Worm (Caenorhabditis elegans) whole organism, mixed stage, embryonic: Measurements from ENCODE around the gene mpst-1.

Experiments used
- cnd-1 ChIP-seq: fragments of 200-800 bp; sonication (Bioruptor generic); optimal IDR thresholded peaks from 2 replicates; lab custom pipeline; 2018; ENCODE audit warnings: mild to moderate bottlenecking, missing genetic modification characterization, missing compliant biosample characterization
- lin-13 ChIP-seq: fragments of 150-350 bp; optimal IDR thresholded peaks from 2 replicates; lab custom pipeline; 2014; ENCODE audit warnings: missing biosample characterization, missing genetic modification characterization
- lsy-2 ChIP-seq: fragments of 150-350 bp; optimal IDR thresholded peaks from 2 replicates; lab custom pipeline; 2014; ENCODE audit warnings: missing biosample characterization, missing genetic modification characterization
- nhr-237 ChIP-seq: fragments of 150-350 bp; optimal IDR thresholded peaks from 2 replicates; lab custom pipeline; 2014; ENCODE audit warnings: missing biosample characterization, missing genetic modification characterization

ce11 chrV:11861880-11862544 lies 35.1 kb upstream of the mpst-1 start:
- TF ChIP-seq cnd-1 (no peak), lsy-2 (no peak), lin-13 (tag; lab: Kevin White, UChicago) (no peak), nhr-237 (no peak)
